Worm (Caenorhabditis elegans): ENCODE measurements around the gene Y43C5B.2.

Gene Y43C5B.2

DNA sequence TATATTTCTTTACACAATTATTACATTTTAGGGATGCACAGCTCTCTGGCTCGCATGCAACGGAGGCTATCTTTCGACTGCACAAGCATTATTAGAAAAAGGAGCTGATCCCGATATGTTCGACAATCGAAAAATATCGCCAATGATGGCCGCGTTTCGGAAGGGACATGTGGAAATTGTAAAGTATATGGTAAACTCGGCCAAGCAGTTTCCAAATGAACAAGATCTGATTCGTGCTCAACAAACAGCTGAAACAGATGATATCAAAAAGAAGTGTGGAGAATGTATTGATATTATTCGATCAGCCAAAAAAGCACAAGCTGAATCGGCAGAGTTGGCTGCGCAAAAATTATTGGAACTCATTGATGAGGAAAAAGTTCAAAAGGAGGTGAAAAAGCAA lies 30.8 kb upstream of the Y43C5B.2 start:
- TF ChIP-seq mcd-1 (GFP tag; IDR thresholded peaks at IDR 0.05) (no peak), pha-4 (tag; optimal IDR thresholded peaks at IDR 0.05) (no peak), ZK185.1 (tag; optimal IDR thresholded peaks at IDR 0.05; ENCODE audit: poor library complexity, severe bottlenecking) (no peak), hlh-12 (tag; optimal IDR thresholded peaks at IDR 0.05) (no peak), egl-18 (GFP tag; IDR thresholded peaks at IDR 0.05) (no peak), F10E7.11 (tag; optimal IDR thresholded peaks at IDR 0.05) (no peak), F49E8.2 (tag; optimal IDR thresholded peaks at IDR 0.05; ENCODE audit: insufficient read depth) (no peak), attf-5 (GFP tag; optimal IDR thresholded peaks at IDR 0.05) (no peak), madf-10 (tag; optimal IDR thresholded peaks at IDR 0.05) (no peak), F57C9.4 (tag; optimal IDR thresholded peaks at IDR 0.05) (no peak), egl-44 (GFP tag; IDR thresholded peaks at IDR 0.05) (no peak), somi-1 (GFP tag; optimal IDR thresholded peaks at IDR 0.05) (no peak), tbx-9 (tag; optimal IDR thresholded peaks at IDR 0.05; ENCODE audit: borderline replicate concordance) (no peak), F22D6.2 (tag; optimal IDR thresholded peaks at IDR 0.05) (no peak), lin-54 (GFP tag; optimal IDR thresholded peaks at IDR 0.05) (no peak), hmg-1.2 (GFP tag; IDR thresholded peaks at IDR 0.05) (no peak)

DNA sequence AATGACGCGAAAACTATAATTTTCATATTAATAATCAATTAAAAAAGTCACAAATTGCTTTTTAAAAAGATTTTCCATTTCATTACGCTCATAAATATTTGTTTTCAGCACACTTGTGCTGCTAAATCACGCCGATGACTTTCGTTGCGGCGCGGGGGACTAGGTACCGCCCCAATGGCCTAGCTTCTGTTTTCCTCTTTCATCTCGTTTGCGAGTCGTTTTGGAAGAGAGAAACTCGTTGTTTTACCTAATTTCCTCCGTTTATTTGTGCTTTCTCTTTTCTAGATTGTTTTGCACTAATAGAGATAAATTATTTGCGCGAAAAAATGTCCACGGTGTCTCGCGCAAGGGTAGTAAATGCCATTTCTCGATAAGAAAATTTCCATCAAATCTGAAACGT lies 28.9 kb upstream of the Y43C5B.2 start:
- TF ChIP-seq cebp-1 (GFP tag; IDR thresholded peaks at IDR 0.05), result no peak
- peak; percentile 3 for TF ChIP-seq cebp-1 (tag; optimal IDR thresholded peaks at IDR 0.05)
- peak; percentile 5 for TF ChIP-seq snpc-4 (GFP tag; optimal IDR thresholded peaks at IDR 0.05)
- no peak for TF ChIP-seq snpc-4 (tag; optimal IDR thresholded peaks at IDR 0.05)
- no peak for TF ChIP-seq attf-3 (GFP tag; conservative IDR thresholded peaks at IDR 0.05)
- TF ChIP-seq repo-1 (tag; optimal IDR thresholded peaks at IDR 0.05), result no peak
- TF ChIP-seq Y67H2A.10 (GFP tag; conservative IDR thresholded peaks at IDR 0.05), result 0 out of 2 replicates have a peak, but pooled peaks have one; percentile 0
- TF ChIP-seq ztf-18 (tag; optimal IDR thresholded peaks at IDR 0.05), result peak; percentile 59
- TF ChIP-seq egl-44 (GFP tag; IDR thresholded peaks at IDR 0.05), result no peak
- TF ChIP-seq ceh-91 (GFP tag; IDR thresholded peaks at IDR 0.05), result no peak
- no peak for TF ChIP-seq dpl-1 (GFP tag; optimal IDR thresholded peaks at IDR 0.05)
- TF ChIP-seq xnd-1 (tag; optimal IDR thresholded peaks at IDR 0.05), result no peak

DNA sequence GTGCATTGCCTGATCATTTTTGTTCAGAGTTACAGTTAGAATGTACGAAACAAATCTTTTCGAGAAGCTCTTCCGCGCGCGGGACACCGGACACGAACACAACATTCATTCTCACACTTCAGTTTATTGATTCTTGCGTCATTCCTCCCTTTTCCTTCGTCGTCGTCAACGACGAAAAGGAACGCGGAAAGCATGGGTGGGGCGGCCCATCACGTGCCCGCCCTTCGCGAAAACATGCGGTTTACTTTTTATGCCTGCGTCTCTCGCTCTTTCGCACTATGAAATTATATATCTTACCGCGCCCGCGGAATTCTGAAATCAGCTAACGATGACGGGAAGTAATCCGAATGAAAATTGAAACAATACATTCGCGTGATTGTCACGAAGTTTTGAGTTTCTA lies 28.5 kb upstream of the Y43C5B.2 start:
- no peak for TF ChIP-seq K12H6.12 (tag; optimal IDR thresholded peaks at IDR 0.05)
- TF ChIP-seq athp-1 (tag; optimal IDR thresholded peaks at IDR 0.05), result no peak
- peak; percentile 66 for TF ChIP-seq hsf-1 (GFP tag; IDR thresholded peaks at IDR 0.05)
- peak; percentile 45 for TF ChIP-seq tlf-1 (GFP tag; optimal IDR thresholded peaks at IDR 0.05)
- peak; percentile 35; the same call in 1 of the 2 replicates for TF ChIP-seq lir-1 (GFP tag; conservative IDR thresholded peaks at IDR 0.05)
- TF ChIP-seq pbrm-1 (GFP tag; IDR thresholded peaks at IDR 0.05), result 0 out of 2 replicates have a peak, but pooled peaks have one; percentile 32
- TF ChIP-seq F23B12.7 (tag; optimal IDR thresholded peaks at IDR 0.05; ENCODE audit: insufficient read depth), result peak; percentile 0
- TF ChIP-seq attf-5 (GFP tag; optimal IDR thresholded peaks at IDR 0.05), result peak; percentile 70
- TF ChIP-seq zfh-2 (GFP tag; conservative IDR thresholded peaks at IDR 0.05), result peak; percentile 67; the same call in 1 of the 2 replicates
- peak; percentile 16 for TF ChIP-seq lin-54 (GFP tag; optimal IDR thresholded peaks at IDR 0.05)
- TF ChIP-seq ztf-26 (tag; optimal IDR thresholded peaks at IDR 0.05), result peak; percentile 27
- TF ChIP-seq somi-1 (GFP tag; optimal IDR thresholded peaks at IDR 0.05), result peak; percentile 28
- peak; percentile 80 for TF ChIP-seq madf-6 (GFP tag; IDR thresholded peaks at IDR 0.05)
- TF ChIP-seq Y56A3A.18 (GFP tag; IDR thresholded peaks at IDR 0.05), result peak; percentile 82; the same call in 1 of the 2 replicates
- no peak for TF ChIP-seq B0019.2 (GFP tag; conservative IDR thresholded peaks at IDR 0.05)
- TF ChIP-seq madf-8 (GFP tag; conservative IDR thresholded peaks at IDR 0.05), result peak; percentile 63
- 0 out of 2 replicates have a peak, but pooled peaks have one; percentile 44 for TF ChIP-seq B0336.3 (GFP tag; IDR thresholded peaks at IDR 0.05)
- TF ChIP-seq F22D6.2 (tag; optimal IDR thresholded peaks at IDR 0.05), result no peak
- TF ChIP-seq F33H1.4 (GFP tag; IDR thresholded peaks at IDR 0.05), result peak; percentile 15; the same call in 1 of the 2 replicates
- peak; percentile 72 for TF ChIP-seq hmg-1.2 (GFP tag; IDR thresholded peaks at IDR 0.05)
- TF ChIP-seq snpc-4 (GFP tag; optimal IDR thresholded peaks at IDR 0.05), result no peak
- peak in 1 of 4 experiments; percentile 20 for TF ChIP-seq snpc-4 (tag; optimal IDR thresholded peaks at IDR 0.05)
- TF ChIP-seq nhr-80 (tag; optimal IDR thresholded peaks at IDR 0.05), result peak; percentile 1
- TF ChIP-seq madf-10 (tag; optimal IDR thresholded peaks at IDR 0.05), result no peak
- TF ChIP-seq dox-1 (GFP tag; IDR thresholded peaks at IDR 0.05), result peak; percentile 45
- no peak for TF ChIP-seq cebp-1 (GFP tag; IDR thresholded peaks at IDR 0.05)
- TF ChIP-seq cebp-1 (tag; optimal IDR thresholded peaks at IDR 0.05), result peak; percentile 74
- peak; percentile 1 for TF ChIP-seq chd-7 (tag; optimal IDR thresholded peaks at IDR 0.05)
